Worm (Caenorhabditis elegans) whole organism, L1 larva: ENCODE results near the gene sdc-2.

Experiments used
- C34B4.2 ChIP-seq: sonication (generic microtip); optimal IDR thresholded peaks from 2 replicates; lab custom pipeline; 2017; ENCODE audit warnings: mild to moderate bottlenecking, missing genetic modification characterization, missing compliant biosample characterization
- aly-2 ChIP-seq: fragments of 150-350 bp; optimal IDR thresholded peaks from 2 replicates; lab custom pipeline; 2014; ENCODE audit warnings: missing biosample characterization, missing genetic modification characterization
- ama-1 ChIP-seq: fragments of 150-350 bp; optimal IDR thresholded peaks from 2 replicates; lab custom pipeline; 2014
- blmp-1 ChIP-seq: fragments of 150-350 bp; optimal IDR thresholded peaks from 2 replicates; lab custom pipeline; 2014; ENCODE audit warnings: missing biosample characterization, missing genetic modification characterization
- ceh-8 ChIP-seq: fragments of 200-800 bp; sonication (Bioruptor generic); optimal IDR thresholded peaks from 2 replicates; lab custom pipeline; 2018; ENCODE audit warnings: mild to moderate bottlenecking, missing genetic modification characterization, moderate library complexity, missing compliant biosample characterization
- ceh-88 ChIP-seq: fragments of 200-800 bp; sonication (Bioruptor generic); IDR thresholded peaks from 2 replicates; pipeline ENCODE4 v1.3.6; 2022; ENCODE audit warnings: missing genetic modification characterization, missing compliant biosample characterization
- ceh-90 ChIP-seq: sonication (generic microtip); optimal IDR thresholded peaks from 2 replicates; lab custom pipeline; 2016; ENCODE audit warnings: missing genetic modification characterization, missing compliant biosample characterization
- dpl-1 ChIP-seq, 3 experiments: fragments of 150-350 bp in 2 of 3; sonication (generic microtip) in 1 of 3; optimal IDR thresholded peaks; 2 replicates each; lab custom pipeline; 2014 to 2017; ENCODE audit warnings: missing biosample characterization in 3 of 3, missing genetic modification characterization in 3 of 3, missing genetic modification reagents in 3 of 3
- efl-1 ChIP-seq, 4 experiments: fragments of 150-350 bp; optimal IDR thresholded peaks in 3 of 4; peaks in 1 of 4; 1 replicate in 1 of 4; 2 replicates in 3 of 4; lab custom pipeline; 2014; ENCODE audit warnings: missing biosample characterization in 2 of 4, missing genetic modification characterization in 2 of 4, missing genetic modification reagents in 2 of 4
- efl-3 ChIP-seq: fragments of 200-800 bp; sonication (Bioruptor generic); optimal IDR thresholded peaks from 2 replicates; lab custom pipeline; 2018; ENCODE audit warnings: mild to moderate bottlenecking, missing genetic modification characterization, missing compliant biosample characterization
- egl-27 ChIP-seq, 2 experiments: fragments of 150-350 bp in 1 of 2; sonication (generic microtip); optimal IDR thresholded peaks; 3 replicates each; lab custom pipeline; 2017 to 2018; ENCODE audit warnings: missing biosample characterization in 2 of 2, missing genetic modification characterization in 2 of 2, missing genetic modification reagents in 2 of 2
- elt-2 ChIP-seq: sonication (generic microtip); optimal IDR thresholded peaks from 2 replicates; lab custom pipeline; 2016; ENCODE audit warnings: missing genetic modification characterization, mild to moderate bottlenecking, inconsistent platforms, missing compliant biosample characterization, missing genetic modification reagents
- ets-5 ChIP-seq: fragments of 200-800 bp; sonication (Bioruptor generic); IDR thresholded peaks from 2 replicates; pipeline ENCODE4 v1.3.6; 2022; ENCODE audit warnings: missing genetic modification characterization, missing compliant biosample characterization
- fkh-8 ChIP-seq: sonication (generic microtip); optimal IDR thresholded peaks from 2 replicates; lab custom pipeline; 2016; ENCODE audit warnings: mild to moderate bottlenecking, missing genetic modification characterization, missing compliant biosample characterization
- fos-1 ChIP-seq: fragments of 150-350 bp; optimal IDR thresholded peaks from 2 replicates; lab custom pipeline; 2014; ENCODE audit warnings: missing biosample characterization, missing genetic modification characterization
- grh-1 ChIP-seq: fragments of 200-800 bp; sonication (Bioruptor generic); IDR thresholded peaks from 2 replicates; pipeline ENCODE4 v1.3.6; 2022; ENCODE audit warnings: missing genetic modification reagents, missing genetic modification characterization, missing compliant biosample characterization
- hlh-4 ChIP-seq: sonication (generic microtip); optimal IDR thresholded peaks from 2 replicates; lab custom pipeline; 2016; ENCODE audit warnings: mild to moderate bottlenecking, missing genetic modification characterization, missing compliant biosample characterization
- isw-1 ChIP-seq: fragments of 200-800 bp; sonication (Bioruptor generic); IDR thresholded peaks from 2 replicates; pipeline ENCODE4 v1.3.6; 2022; ENCODE audit warnings: missing genetic modification characterization, missing compliant biosample characterization
- lsy-2 ChIP-seq, 2 experiments: fragments of 150-350 bp; optimal IDR thresholded peaks; 2 replicates each; lab custom pipeline; 2014; ENCODE audit warnings: missing biosample characterization in 2 of 2, missing genetic modification characterization in 2 of 2
- nhr-20 ChIP-seq: sonication (generic microtip); optimal IDR thresholded peaks from 2 replicates; lab custom pipeline; 2016; ENCODE audit warnings: mild to moderate bottlenecking, missing genetic modification characterization, missing compliant biosample characterization
- nhr-28 ChIP-seq: fragments of 150-350 bp; optimal IDR thresholded peaks from 2 replicates; lab custom pipeline; 2014; ENCODE audit warnings: missing biosample characterization, missing genetic modification characterization
- nhr-77 ChIP-seq: fragments of 150-350 bp; optimal IDR thresholded peaks from 2 replicates; lab custom pipeline; 2014; ENCODE audit warnings: missing biosample characterization, missing genetic modification characterization
- nhr-84 ChIP-seq: sonication (generic microtip); optimal IDR thresholded peaks from 2 replicates; lab custom pipeline; 2017; ENCODE audit warnings: missing biosample characterization, missing genetic modification characterization
- nhr-85 ChIP-seq: sonication (generic microtip); peaks from one replicate; lab custom pipeline; 2016; ENCODE audit warnings: missing genetic modification characterization, inconsistent platforms, missing compliant biosample characterization
- nhr-90 ChIP-seq: sonication (generic microtip); optimal IDR thresholded peaks from 2 replicates; lab custom pipeline; 2016; ENCODE audit warnings: mild to moderate bottlenecking, missing genetic modification characterization, missing compliant biosample characterization; ENCODE audit not compliant: poor library complexity
- pax-3 ChIP-seq: fragments of 200-800 bp; sonication (Bioruptor generic); optimal IDR thresholded peaks from 2 replicates; lab custom pipeline; 2018; ENCODE audit warnings: mild to moderate bottlenecking, missing genetic modification characterization, moderate library complexity, missing compliant biosample characterization
- snpc-4 ChIP-seq: fragments of 150-350 bp; optimal IDR thresholded peaks from 2 replicates; lab custom pipeline; 2014; ENCODE audit warnings: missing biosample characterization, missing genetic modification characterization
- sptf-1 ChIP-seq: fragments of 150-350 bp; optimal IDR thresholded peaks from 2 replicates; lab custom pipeline; 2014; ENCODE audit warnings: missing biosample characterization, missing genetic modification characterization
- sup-37 ChIP-seq: fragments of 200-800 bp; sonication (Bioruptor generic); optimal IDR thresholded peaks from 2 replicates; lab custom pipeline; 2018; ENCODE audit warnings: mild to moderate bottlenecking, missing genetic modification characterization, missing compliant biosample characterization
- tbx-2 ChIP-seq: sonication (generic microtip); optimal IDR thresholded peaks from 2 replicates; lab custom pipeline; 2016; ENCODE audit warnings: missing genetic modification characterization, missing compliant biosample characterization
- unc-30 ChIP-seq: sonication (generic microtip); optimal IDR thresholded peaks from 2 replicates; lab custom pipeline; 2017; ENCODE audit warnings: missing biosample characterization, missing genetic modification characterization
- unc-98 ChIP-seq: fragments of 200-800 bp; sonication (Bioruptor generic); IDR thresholded peaks from 2 replicates; pipeline ENCODE4 v1.3.6; 2022; ENCODE audit warnings: missing genetic modification characterization, missing compliant biosample characterization
- ztf-4 ChIP-seq: fragments of 150-350 bp; optimal IDR thresholded peaks from 2 replicates; lab custom pipeline; 2014; ENCODE audit warnings: missing biosample characterization, missing genetic modification characterization

sdc-2 gene

ce11 chrX:11484027-11484426 lies 38.5 kb upstream of the sdc-2 start:
- TF ChIP-seq snpc-4 (tag; lab: Kevin White, UChicago) (no peak), ets-5 (GFP tag; lab: Robert Waterston, UW) (no peak), ztf-4 (tag; lab: Kevin White, UChicago) (no peak), nhr-84 (tag; lab: Kevin White, UChicago) (no peak), blmp-1 (tag; lab: Kevin White, UChicago) (no peak), tbx-2 (peak; percentile 8)

ce11 chrX:11487484-11487883 lies 35.0 kb upstream of the sdc-2 start, which contains the start of gene spp-9:
Gene spp-9 (plus strand): TSS chrX:11487784.
- TF ChIP-seq C34B4.2 (tag; lab: Kevin White, UChicago): no peak
- no peak for TF ChIP-seq aly-2
- TF ChIP-seq fos-1 (tag; lab: Kevin White, UChicago): no peak
- no peak for TF ChIP-seq sptf-1 (tag; lab: Kevin White, UChicago)
- no peak for TF ChIP-seq fkh-8 (tag; lab: Kevin White, UChicago)
- TF ChIP-seq nhr-28 (tag; lab: Kevin White, UChicago): no peak
- TF ChIP-seq pax-3 (tag; lab: Kevin White, UChicago): no peak
- TF ChIP-seq egl-27 (tag; optimal IDR thresholded peaks at IDR 0.05; lab: Kevin White, UChicago): no peak
- TF ChIP-seq nhr-85 (tag; lab: Kevin White, UChicago): no peak
- TF ChIP-seq grh-1 (GFP tag; lab: Robert Waterston, UW): no peak
- no peak for TF ChIP-seq efl-1 (optimal IDR thresholded peaks at IDR 0.05; lab: Kevin White, UChicago)
- no peak for TF ChIP-seq efl-1 (GFP tag; optimal IDR thresholded peaks at IDR 0.05 in 1 of 2; lab: Kevin White, UChicago)
- no peak for TF ChIP-seq nhr-84 (tag; lab: Kevin White, UChicago)
- TF ChIP-seq tbx-2: no peak
- no peak for TF ChIP-seq isw-1 (GFP tag; lab: Robert Waterston, UW)
- TF ChIP-seq, all 84 proteins: peak for 0

DNA sequence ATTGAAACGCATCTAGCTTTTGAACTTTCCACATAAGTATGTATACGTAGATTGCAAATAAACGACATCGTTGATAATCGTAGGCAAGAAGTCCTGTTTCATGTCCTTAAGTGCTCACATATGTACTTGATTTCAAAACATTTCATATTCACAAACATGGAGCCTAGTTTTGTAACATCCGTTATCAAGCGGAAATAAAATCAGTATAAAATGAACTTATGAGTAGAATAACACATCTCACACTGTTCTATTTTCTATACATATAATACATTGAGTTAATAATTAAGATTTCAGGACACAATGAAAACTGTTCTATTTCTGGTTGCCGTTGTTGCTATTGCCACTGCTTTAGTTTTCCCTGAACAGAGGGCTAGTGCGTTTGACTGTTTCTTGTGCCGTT lies 32.7 kb upstream of the sdc-2 start, which contains the start of gene spp-21:
TSS of gene spp-21 (plus strand) at position 301 of the 400 bp plus-strand sequence.
- TF ChIP-seq efl-3 (GFP tag; lab: Kevin White, UChicago) (no peak), ceh-90 (tag; lab: Kevin White, UChicago) (no peak), dpl-1 (GFP tag; optimal IDR thresholded peaks at IDR 0.05; lab: Kevin White, UChicago) (no peak), nhr-20 (tag; lab: Kevin White, UChicago) (no peak), nhr-77 (tag; lab: Kevin White, UChicago) (no peak)

ce11 chrX:11491835-11492234 lies 30.7 kb upstream of the sdc-2 start:
- TF ChIP-seq unc-30 (tag; lab: Kevin White, UChicago): no peak
- TF ChIP-seq hlh-4 (tag; lab: Kevin White, UChicago): no peak
- no peak for TF ChIP-seq ceh-88 (GFP tag; lab: Robert Waterston, UW)
- TF ChIP-seq sup-37 (GFP tag; lab: Kevin White, UChicago): no peak
- TF ChIP-seq nhr-90 (tag; lab: Kevin White, UChicago): no peak
- TF ChIP-seq nhr-20 (tag; lab: Kevin White, UChicago): no peak
- TF ChIP-seq ceh-8 (GFP tag; lab: Kevin White, UChicago): no peak

- TF ChIP-seq elt-2 (tag; lab: Kevin White, UChicago) (peak; percentile 23), lsy-2 (tag; optimal IDR thresholded peaks at IDR 0.05; lab: Kevin White, UChicago) (no peak)
Observed at ce11 chrX:11498871-11499270, 23.6 kb upstream of the sdc-2 start.

- no peak for TF ChIP-seq fkh-8 (tag; lab: Kevin White, UChicago)
- no peak for TF ChIP-seq unc-98 (GFP tag; lab: Robert Waterston, UW)
- peak; percentile 47 for TF ChIP-seq elt-2 (tag; lab: Kevin White, UChicago)
- TF ChIP-seq ama-1 (lab: Kevin White, UChicago): no peak
Observed at ce11 chrX:11499738-11500137, 22.8 kb upstream of the sdc-2 start, which contains the start of gene T25C12.3. Gene T25C12.3 (minus strand): TSS chrX:11499999.
